Worm (Caenorhabditis elegans): Measurements from ENCODE around the gene Y81B9A.2.

The Y81B9A.2 gene

DNA sequence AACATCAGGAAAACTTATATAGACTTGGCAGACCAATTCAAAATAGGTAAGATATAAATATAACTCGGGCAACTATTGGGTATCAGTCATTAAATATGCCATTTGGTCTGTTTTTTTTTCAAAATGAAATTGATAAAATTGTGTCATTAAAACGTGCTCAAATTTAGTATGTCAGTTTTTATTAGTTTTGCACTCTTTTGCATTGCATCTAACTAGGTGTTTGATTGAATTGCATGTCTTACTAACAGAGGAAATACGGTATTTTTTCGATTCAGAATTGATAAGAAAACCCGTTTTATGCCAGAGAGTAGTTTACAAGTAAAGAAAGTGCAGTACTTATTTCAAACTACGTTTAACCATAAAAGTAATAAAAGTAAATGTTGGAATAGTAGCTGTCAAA lies 28.2 kb upstream of the Y81B9A.2 start:
- TF ChIP-seq M03D4.4 (tag; optimal IDR thresholded peaks at IDR 0.05) (no peak), lsy-2 (tag; optimal IDR thresholded peaks at IDR 0.05) (no peak), mls-2 (tag; optimal IDR thresholded peaks at IDR 0.05) (no peak), tbx-8 (GFP tag; optimal IDR thresholded peaks at IDR 0.05) (no peak), zip-8 (tag; optimal IDR thresholded peaks at IDR 0.05) (no peak)

ce11 chrX:9161253-9161904 lies 22.6 kb upstream of the Y81B9A.2 start:
- no peak for TF ChIP-seq lin-13 (tag; optimal IDR thresholded peaks at IDR 0.05)
- peak; percentile 66 for TF ChIP-seq unc-62 (GFP tag; optimal IDR thresholded peaks at IDR 0.05)
- TF ChIP-seq ztf-11 (tag; optimal IDR thresholded peaks at IDR 0.05): no peak
- TF ChIP-seq unc-120 (tag; optimal IDR thresholded peaks at IDR 0.05; ENCODE audit: poor library complexity, severe bottlenecking): peak; percentile 73
- peak; percentile 88 for TF ChIP-seq ces-1 (GFP tag; optimal IDR thresholded peaks at IDR 0.05)
- TF ChIP-seq snpc-4 (tag; optimal IDR thresholded peaks at IDR 0.05): no peak
- no peak for TF ChIP-seq nhr-12 (tag; optimal IDR thresholded peaks at IDR 0.05)
- no peak for TF ChIP-seq nhr-2 (tag; optimal IDR thresholded peaks at IDR 0.05)
- TF ChIP-seq hlh-1 (tag; optimal IDR thresholded peaks at IDR 0.05): peak; percentile 96
- TF ChIP-seq nhr-28 (tag; optimal IDR thresholded peaks at IDR 0.05): no peak

DNA sequence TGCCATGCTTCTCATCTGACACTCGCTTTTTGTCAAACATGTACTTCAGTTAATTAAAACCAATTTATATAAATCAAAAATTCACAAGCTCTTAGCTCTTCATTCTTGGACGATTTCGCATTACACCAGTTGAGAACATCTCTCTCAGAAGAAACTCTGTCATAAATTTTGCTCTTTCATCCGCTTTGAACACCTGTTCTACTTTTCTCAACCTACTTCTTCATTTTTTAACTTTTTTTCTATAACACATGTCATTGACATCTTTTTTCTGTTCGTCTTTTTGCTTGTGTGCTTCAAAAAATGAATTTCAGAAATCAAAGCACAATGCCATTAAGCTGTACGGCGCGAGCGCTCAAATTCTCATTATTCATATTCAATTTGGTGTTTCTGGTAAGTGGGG lies 21.1 kb upstream of the Y81B9A.2 start, which contains the start of gene tsp-11:
TSS of gene tsp-11 (plus strand) at position 301 of the 400 bp plus-strand sequence.
- TF ChIP-seq ceh-39 (tag; optimal IDR thresholded peaks at IDR 0.05) (no peak), elt-1 (tag; optimal IDR thresholded peaks at IDR 0.05; ENCODE audit: borderline replicate concordance, insufficient read depth) (no peak), ceh-83 (GFP tag; optimal IDR thresholded peaks at IDR 0.05) (no peak), drap-1 (GFP tag; optimal IDR thresholded peaks at IDR 0.05) (no peak), bed-3 (GFP tag; optimal IDR thresholded peaks at IDR 0.05) (no peak), nhr-2 (tag; optimal IDR thresholded peaks at IDR 0.05) (no peak), elt-3 (tag; optimal IDR thresholded peaks at IDR 0.05) (no peak), ztf-11 (tag; optimal IDR thresholded peaks at IDR 0.05) (no peak), snpc-4 (tag; optimal IDR thresholded peaks at IDR 0.05) (no peak), unc-39 (tag; optimal IDR thresholded peaks at IDR 0.05) (no peak), mls-2 (tag; optimal IDR thresholded peaks at IDR 0.05) (no peak), unc-62 (GFP tag; optimal IDR thresholded peaks at IDR 0.05) (no peak), pha-4 (tag; optimal IDR thresholded peaks at IDR 0.05) (no peak), ces-1 (GFP tag; optimal IDR thresholded peaks at IDR 0.05) (no peak), lin-13 (tag; optimal IDR thresholded peaks at IDR 0.05) (no peak), flh-1 (GFP tag; optimal IDR thresholded peaks at IDR 0.05) (no peak), ham-2 (GFP tag; optimal IDR thresholded peaks at IDR 0.05) (no peak), nhr-237 (tag; optimal IDR thresholded peaks at IDR 0.05) (no peak), zip-8 (tag; optimal IDR thresholded peaks at IDR 0.05) (no peak)

DNA sequence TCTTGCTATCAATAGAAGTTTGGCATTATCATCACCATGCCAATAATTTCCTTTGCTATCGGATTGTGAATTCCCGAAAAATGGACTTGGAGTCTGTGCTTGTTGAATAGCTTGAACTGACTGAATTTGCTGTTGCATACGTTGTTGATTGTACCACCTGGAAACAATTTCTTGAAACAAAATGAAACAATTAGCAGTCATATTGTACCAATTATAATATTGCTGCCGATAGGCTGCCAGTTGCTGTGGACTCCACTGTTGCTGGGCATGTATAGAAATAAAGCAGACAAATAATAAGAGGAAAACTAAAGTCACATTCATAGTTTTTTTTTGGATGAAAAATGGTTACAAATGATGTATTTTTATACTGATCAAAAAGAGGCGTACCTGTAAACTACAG lies 17.0 kb upstream of the Y81B9A.2 start, which contains the start of gene B0563.10:
TSS of gene B0563.10 (minus strand) at position 325 of the 400 bp plus-strand sequence.
- no peak for TF ChIP-seq nhr-28 (tag; optimal IDR thresholded peaks at IDR 0.05)
- TF ChIP-seq nhr-237 (tag; optimal IDR thresholded peaks at IDR 0.05): no peak

DNA sequence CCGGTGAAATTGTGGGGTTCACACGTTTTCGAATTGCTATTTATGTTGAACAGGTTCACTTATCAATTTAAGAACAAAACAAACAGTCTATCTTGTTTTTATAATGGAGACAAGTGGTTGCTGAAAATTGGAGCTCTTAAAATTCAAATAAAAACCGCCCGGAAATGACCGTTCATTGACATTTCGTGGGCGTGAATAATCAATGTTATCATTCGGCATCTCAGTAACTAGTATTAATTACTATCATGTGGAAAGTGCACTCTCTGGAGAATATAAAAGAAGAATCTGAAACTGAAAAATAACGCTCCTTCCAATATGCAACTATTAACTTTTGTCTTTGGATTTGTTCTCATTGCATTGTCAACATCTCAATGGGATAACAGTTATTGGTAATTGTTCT lies 15.7 kb upstream of the Y81B9A.2 start, which contains the start of gene B0563.9:
TSS of gene B0563.9 (plus strand) at position 301 of the 400 bp plus-strand sequence.
- TF ChIP-seq sptf-1 (tag; optimal IDR thresholded peaks at IDR 0.05) (no peak), hlh-1 (tag; optimal IDR thresholded peaks at IDR 0.05) (no peak), elt-1 (tag; optimal IDR thresholded peaks at IDR 0.05; ENCODE audit: borderline replicate concordance, insufficient read depth) (no peak), blmp-1 (tag; optimal IDR thresholded peaks at IDR 0.05) (no peak), ham-2 (GFP tag; optimal IDR thresholded peaks at IDR 0.05) (no peak)

- TF ChIP-seq blmp-1 (tag; optimal IDR thresholded peaks at IDR 0.05) (no peak), ceh-83 (GFP tag; optimal IDR thresholded peaks at IDR 0.05) (no peak), nhr-2 (tag; optimal IDR thresholded peaks at IDR 0.05) (no peak), zip-8 (tag; optimal IDR thresholded peaks at IDR 0.05) (no peak), ceh-43 (GFP tag; optimal IDR thresholded peaks at IDR 0.05) (no peak), lin-13 (tag; optimal IDR thresholded peaks at IDR 0.05) (no peak), sptf-1 (tag; optimal IDR thresholded peaks at IDR 0.05) (no peak), nhr-28 (tag; optimal IDR thresholded peaks at IDR 0.05) (no peak), tbx-8 (GFP tag; optimal IDR thresholded peaks at IDR 0.05) (no peak), M03D4.4 (tag; optimal IDR thresholded peaks at IDR 0.05) (no peak)
Observed at ce11 chrX:9170058-9170457, 13.9 kb upstream of the Y81B9A.2 start.
